Worm (Caenorhabditis elegans): ENCODE results near the gene smcl-1.

DNA sequence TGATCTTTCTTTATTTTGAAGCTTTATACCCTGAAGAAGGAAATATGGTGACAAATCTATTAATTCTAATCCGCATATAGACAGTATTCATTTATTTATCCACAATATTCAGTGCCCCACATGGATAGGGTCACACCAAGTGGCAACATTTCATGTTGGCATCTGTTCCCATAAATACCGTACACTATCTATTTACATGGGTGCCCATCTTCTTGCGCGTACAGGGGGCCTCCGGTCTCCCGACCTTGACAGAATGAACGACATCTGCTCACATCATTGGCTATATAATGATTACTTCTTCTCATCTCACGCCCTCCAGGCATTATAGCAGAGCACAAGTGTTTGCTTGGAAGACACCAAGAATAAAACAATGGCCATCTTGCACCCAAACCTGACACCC is 17.7 kb upstream of the smcl-1 start:
- no peak for TF ChIP-seq hlh-6 (tag; optimal IDR thresholded peaks at IDR 0.05)
- TF ChIP-seq sox-4 (tag; optimal IDR thresholded peaks at IDR 0.05), result no peak
- no peak for TF ChIP-seq gmeb-2 (tag; optimal IDR thresholded peaks at IDR 0.05)
- TF ChIP-seq che-1 (tag; optimal IDR thresholded peaks at IDR 0.05), result no peak
- TF ChIP-seq ama-1 (optimal IDR thresholded peaks at IDR 0.05), result no peak

Data from whole organism, late embryonic.